Fruit fly (Drosophila melanogaster) Kc167 (cell line): Measurements from ENCODE around the gene Gr28a.

Experiments
- Myc ChIP-seq: fragments of >200 bp; optimal IDR thresholded peaks from 2 replicates; lab custom pipeline; 2017; ENCODE audit warnings: missing external identifiers
- h ChIP-seq: fragments of >200 bp; optimal IDR thresholded peaks from 3 replicates; lab custom pipeline; 2018; ENCODE audit warnings: missing external identifiers

dm6 chr2L:7424282-7424905 lies 29.6 kb downstream of the Gr28a start:
- TF ChIP-seq h (lab: Kevin White, UChicago) (no peak), Myc (lab: Kevin White, UChicago) (no peak)
